Fruit fly (Drosophila melanogaster) whole organism, prepupa: ENCODE data around the gene CG10600.
A peak's percentile ranks its signal among the peaks of the same experiment; 100 is the strongest.

Experiments used
- CG10631 ChIP-seq: fragments of 200-800 bp; sonication (Bioruptor generic); optimal IDR thresholded peaks from 2 replicates; lab custom pipeline; 2016; ENCODE audit warnings: missing biosample characterization, missing genetic modification characterization
- CG10669 ChIP-seq: fragments of 200-800 bp; sonication (Bioruptor generic); optimal IDR thresholded peaks from 3 replicates; lab custom pipeline; 2018; ENCODE audit warnings: missing biosample characterization, mild to moderate bottlenecking, missing genetic modification characterization, moderate library complexity
- CG11294 ChIP-seq: fragments of 200-800 bp; sonication (Bioruptor generic); IDR thresholded peaks from 2 replicates; pipeline ENCODE4 v1.3.6; 2022; ENCODE audit warnings: missing biosample characterization, missing genetic modification characterization
- CG11762 ChIP-seq: fragments of 200-800 bp; sonication (Bioruptor generic); optimal IDR thresholded peaks from 3 replicates; lab custom pipeline; 2016; ENCODE audit warnings: missing biosample characterization, missing genetic modification characterization; ENCODE audit not compliant: insufficient read depth
- CG11902 ChIP-seq: fragments of 200-800 bp; sonication (Bioruptor generic); optimal IDR thresholded peaks from 3 replicates; lab custom pipeline; 2016; ENCODE audit warnings: missing biosample characterization, missing genetic modification characterization
- CG1621 ChIP-seq: fragments of 200-800 bp; sonication (Bioruptor generic); optimal IDR thresholded peaks from 3 replicates; lab custom pipeline; 2018; ENCODE audit warnings: missing biosample characterization, mild to moderate bottlenecking, missing genetic modification characterization
- CG16779 ChIP-seq: fragments of 200-800 bp; sonication (Bioruptor generic); optimal IDR thresholded peaks from 3 replicates; lab custom pipeline; 2017; ENCODE audit warnings: missing biosample characterization, mild to moderate bottlenecking, missing genetic modification characterization
- CG3032 ChIP-seq: fragments of 200-800 bp; optimal IDR thresholded peaks from 2 replicates; lab custom pipeline; 2019; ENCODE audit warnings: missing biosample characterization, mild to moderate bottlenecking, missing genetic modification characterization, moderate library complexity
- CG31627 ChIP-seq: fragments of 200-800 bp; sonication (Bioruptor generic); optimal IDR thresholded peaks from 3 replicates; lab custom pipeline; 2016; ENCODE audit warnings: missing biosample characterization, missing genetic modification characterization
- CG32006 ChIP-seq: fragments of 200-800 bp; sonication (Bioruptor generic); optimal IDR thresholded peaks from 3 replicates; lab custom pipeline; 2017; ENCODE audit warnings: missing biosample characterization, mild to moderate bottlenecking, missing genetic modification characterization
- CG34406 ChIP-seq: fragments of 200-800 bp; sonication (Bioruptor generic); optimal IDR thresholded peaks from 3 replicates; lab custom pipeline; 2016; ENCODE audit warnings: missing biosample characterization, missing genetic modification characterization
- CG3919 ChIP-seq: fragments of 200-800 bp; sonication (Bioruptor generic); optimal IDR thresholded peaks from 3 replicates; lab custom pipeline; 2016; ENCODE audit warnings: missing biosample characterization, missing genetic modification characterization
- CG4318 ChIP-seq: fragments of 200-800 bp; sonication (Bioruptor generic); optimal IDR thresholded peaks from 3 replicates; lab custom pipeline; 2017; ENCODE audit warnings: missing biosample characterization, mild to moderate bottlenecking, missing genetic modification characterization
- CG6163 ChIP-seq: fragments of 200-800 bp; sonication (Bioruptor generic); IDR thresholded peaks from 3 replicates; pipeline ENCODE4 v1.3.6; 2022; ENCODE audit warnings: missing biosample characterization, missing genetic modification characterization
- CG6792 ChIP-seq: fragments of 200-800 bp; sonication (Bioruptor generic); optimal IDR thresholded peaks from 3 replicates; lab custom pipeline; 2016; ENCODE audit warnings: missing biosample characterization, missing genetic modification characterization
- CG6854 ChIP-seq: fragments of 200-800 bp; sonication (Bioruptor generic); optimal IDR thresholded peaks from 2 replicates; lab custom pipeline; 2017; ENCODE audit warnings: missing biosample characterization, mild to moderate bottlenecking, missing genetic modification characterization
- CG7368 ChIP-seq: fragments of 200-800 bp; sonication (Bioruptor generic); optimal IDR thresholded peaks from 3 replicates; lab custom pipeline; 2016; ENCODE audit warnings: missing biosample characterization, missing genetic modification characterization
- CG8119 ChIP-seq: fragments of 200-800 bp; sonication (Bioruptor generic); IDR thresholded peaks from 3 replicates; pipeline ENCODE4 v1.3.6; 2022; ENCODE audit warnings: missing biosample characterization, missing genetic modification characterization
- CG8319 ChIP-seq: fragments of 200-800 bp; sonication (Bioruptor generic); optimal IDR thresholded peaks from 3 replicates; lab custom pipeline; 2016; ENCODE audit warnings: missing biosample characterization, missing genetic modification characterization
- CG8632 ChIP-seq: fragments of 200-800 bp; sonication (Bioruptor generic); optimal IDR thresholded peaks from 3 replicates; lab custom pipeline; 2016; ENCODE audit warnings: missing biosample characterization, missing genetic modification characterization
- CG9139 ChIP-seq: fragments of 200-800 bp; sonication (Bioruptor generic); optimal IDR thresholded peaks from 3 replicates; lab custom pipeline; 2017; ENCODE audit warnings: missing biosample characterization, mild to moderate bottlenecking, missing genetic modification characterization
- Eip75B ChIP-seq: fragments of 200-800 bp; sonication (Bioruptor generic); optimal IDR thresholded peaks from 3 replicates; lab custom pipeline; 2016; ENCODE audit warnings: missing biosample characterization, missing genetic modification characterization
- Eip78C ChIP-seq: fragments of 200-800 bp; sonication (Bioruptor generic); peaks from one replicate; lab custom pipeline; 2016; ENCODE audit warnings: missing biosample characterization, missing genetic modification characterization
- Eip93F ChIP-seq: fragments of 200-800 bp; sonication (Bioruptor generic); optimal IDR thresholded peaks from 2 replicates; lab custom pipeline; 2016; ENCODE audit warnings: missing biosample characterization, mild to moderate bottlenecking, missing genetic modification characterization
- Ets21C ChIP-seq: fragments of 200-800 bp; sonication (Bioruptor generic); optimal IDR thresholded peaks from 3 replicates; lab custom pipeline; 2016; ENCODE audit warnings: missing biosample characterization, missing genetic modification characterization
- Ets96B ChIP-seq: fragments of 200-800 bp; optimal IDR thresholded peaks from 2 replicates; lab custom pipeline; 2019; ENCODE audit warnings: missing biosample characterization, mild to moderate bottlenecking, missing genetic modification characterization, moderate library complexity
- Gug ChIP-seq: fragments of 200-800 bp; sonication (Bioruptor generic); IDR thresholded peaks from 2 replicates; pipeline ENCODE4 v1.3.6; 2022; ENCODE audit warnings: missing biosample characterization, missing genetic modification characterization
- Hr38 ChIP-seq: sonication (Bioruptor generic); optimal IDR thresholded peaks from 2 replicates; lab custom pipeline; 2016; ENCODE audit warnings: missing biosample characterization, missing genetic modification characterization
- Hr39 ChIP-seq: fragments of 200-800 bp; sonication (Bioruptor generic); optimal IDR thresholded peaks from 2 replicates; lab custom pipeline; 2016; ENCODE audit warnings: missing biosample characterization, missing genetic modification characterization
- Met ChIP-seq: fragments of 200-800 bp; sonication (Bioruptor generic); optimal IDR thresholded peaks from 3 replicates; lab custom pipeline; 2016; ENCODE audit warnings: missing biosample characterization, missing genetic modification characterization
- OdsH ChIP-seq: fragments of 200-800 bp; sonication (Bioruptor generic); optimal IDR thresholded peaks from 3 replicates; lab custom pipeline; 2016; ENCODE audit warnings: missing biosample characterization, missing genetic modification characterization
- Smox ChIP-seq: fragments of 200-800 bp; sonication (Bioruptor generic); optimal IDR thresholded peaks from 3 replicates; lab custom pipeline; 2016; ENCODE audit warnings: missing biosample characterization, missing genetic modification characterization
- dac ChIP-seq: fragments of 200-800 bp; sonication (Bioruptor generic); optimal IDR thresholded peaks from 2 replicates; lab custom pipeline; 2017; ENCODE audit warnings: missing biosample characterization, mild to moderate bottlenecking, missing genetic modification characterization
- dsx ChIP-seq: fragments of 200-800 bp; optimal IDR thresholded peaks from 3 replicates; lab custom pipeline; 2019; ENCODE audit warnings: missing biosample characterization, mild to moderate bottlenecking, missing genetic modification characterization, moderate library complexity; ENCODE audit not compliant: poor library complexity, severe bottlenecking
- eg ChIP-seq: fragments of 200-800 bp; sonication (Bioruptor generic); IDR thresholded peaks from 3 replicates; pipeline ENCODE4 v1.3.6; 2022; ENCODE audit warnings: missing biosample characterization, missing genetic modification characterization
- esn ChIP-seq: fragments of 200-800 bp; sonication (Bioruptor generic); optimal IDR thresholded peaks from 2 replicates; lab custom pipeline; 2016; ENCODE audit warnings: missing biosample characterization, mild to moderate bottlenecking, missing genetic modification characterization, moderate library complexity
- lz ChIP-seq: fragments of 200-800 bp; sonication (Bioruptor generic); optimal IDR thresholded peaks from 3 replicates; lab custom pipeline; 2016; ENCODE audit warnings: missing biosample characterization, missing genetic modification characterization
- pdm3 ChIP-seq: fragments of 200-800 bp; sonication (Bioruptor generic); optimal IDR thresholded peaks from 3 replicates; lab custom pipeline; 2016; ENCODE audit warnings: missing biosample characterization, missing genetic modification characterization
- salr ChIP-seq, 2 experiments: fragments of 200-800 bp; sonication (Bioruptor generic); optimal IDR thresholded peaks; 3 replicates each; lab custom pipeline; 2016 to 2018; ENCODE audit warnings: missing biosample characterization in 2 of 2, missing genetic modification characterization in 2 of 2, mild to moderate bottlenecking in 1 of 2
- spab ChIP-seq: fragments of 200-800 bp; sonication (Bioruptor generic); optimal IDR thresholded peaks from 2 replicates; lab custom pipeline; 2017; ENCODE audit warnings: missing biosample characterization, mild to moderate bottlenecking, missing genetic modification characterization, missing genetic modification reagents
- ss ChIP-seq, 2 experiments: fragments of 200-800 bp; sonication (Bioruptor generic); optimal IDR thresholded peaks; 2 replicates in 1 of 2; 3 replicates in 1 of 2; lab custom pipeline; 2017 to 2018; ENCODE audit warnings: mild to moderate bottlenecking in 2 of 2, missing biosample characterization in 2 of 2, missing genetic modification characterization in 2 of 2, moderate library complexity in 1 of 2
- svp ChIP-seq: fragments of 200-800 bp; sonication (Bioruptor generic); peaks from one replicate; lab custom pipeline; 2016; ENCODE audit warnings: missing biosample characterization, missing genetic modification characterization
- topi ChIP-seq: fragments of 200-800 bp; sonication (Bioruptor generic); optimal IDR thresholded peaks from 3 replicates; lab custom pipeline; 2016; ENCODE audit warnings: missing biosample characterization, missing genetic modification characterization
- vri ChIP-seq: fragments of 200-800 bp; sonication (Bioruptor generic); optimal IDR thresholded peaks from 3 replicates; lab custom pipeline; 2016; ENCODE audit warnings: missing biosample characterization, mild to moderate bottlenecking, missing genetic modification characterization

Gene CG10600

dm6 chr2L:18844917-18845509 lies 5.5 kb upstream of the CG10600 start, which contains the start of gene CG17321:
TSS of gene CG17321 (plus strand) at chr2L:18845184.
- TF ChIP-seq svp (GFP tag; lab: Kevin White, UChicago) (peak; percentile 79), topi (GFP tag; lab: Kevin White, UChicago) (no peak), Eip75B (GFP tag; lab: Kevin White, UChicago) (no peak), dsx (no peak), Hr38 (GFP tag; lab: Kevin White, UChicago) (no peak), CG4318 (no peak), Eip93F (GFP tag; lab: Kevin White, UChicago) (no peak), eg (GFP tag; lab: Robert Waterston, UW) (no peak), CG7368 (GFP tag; lab: Kevin White, UChicago) (peak; percentile 23), Eip78C (GFP tag; lab: Kevin White, UChicago) (peak; percentile 33), CG16779 (tag; lab: Kevin White, UChicago) (no peak), CG11294 (GFP tag; lab: Robert Waterston, UW) (no peak), CG3919 (GFP tag; lab: Kevin White, UChicago) (no peak), CG10631 (GFP tag; lab: Kevin White, UChicago) (no peak), CG6854 (GFP tag; lab: Kevin White, UChicago) (no peak), CG34406 (GFP tag; lab: Kevin White, UChicago) (no peak), ss (GFP tag; optimal IDR thresholded peaks at IDR 0.05; lab: Kevin White, UChicago) (peak in 1 of 2 experiments; percentile 13), CG6163 (GFP tag; lab: Robert Waterston, UW) (peak; percentile 15; the same call in 1 of the 3 replicates)

- TF ChIP-seq Smox (GFP tag; lab: Kevin White, UChicago) (no peak), Hr38 (GFP tag; lab: Kevin White, UChicago) (no peak), Eip78C (GFP tag; lab: Kevin White, UChicago) (no peak), CG8319 (GFP tag; lab: Kevin White, UChicago) (no peak), CG3032 (tag; lab: Kevin White, UChicago) (no peak), CG32006 (GFP tag; lab: Kevin White, UChicago) (no peak), CG11902 (GFP tag; lab: Kevin White, UChicago) (no peak), OdsH (GFP tag; lab: Kevin White, UChicago) (no peak), CG11762 (GFP tag; lab: Kevin White, UChicago) (no peak), CG6792 (no peak), Met (GFP tag; lab: Kevin White, UChicago) (no peak), CG10669 (GFP tag; lab: Kevin White, UChicago) (no peak), svp (GFP tag; lab: Kevin White, UChicago) (no peak), Gug (GFP tag; lab: Robert Waterston, UW) (no peak), CG8632 (GFP tag; lab: Kevin White, UChicago) (no peak), spab (GFP tag; lab: Kevin White, UChicago) (no peak)
Measured at dm6 chr2L:18844479-18844878, 5.0 kb upstream of the CG10600 start, which contains the start of gene CG33120. TSS of gene CG33120 (minus strand) at chr2L:18844579.

- TF ChIP-seq Hr39 (peak; percentile 52), CG1621 (tag; lab: Kevin White, UChicago) (no peak), topi (GFP tag; lab: Kevin White, UChicago) (no peak), CG8119 (GFP tag; lab: Robert Waterston, UW) (no peak), Hr38 (GFP tag; lab: Kevin White, UChicago) (no peak), salr (GFP tag; optimal IDR thresholded peaks at IDR 0.05; lab: Kevin White, UChicago) (no peak), Eip78C (GFP tag; lab: Kevin White, UChicago) (no peak), CG9139 (no peak), pdm3 (GFP tag; lab: Kevin White, UChicago) (no peak), CG8319 (GFP tag; lab: Kevin White, UChicago) (no peak), Ets96B (tag; lab: Kevin White, UChicago) (no peak), vri (peak; percentile 64), Met (GFP tag; lab: Kevin White, UChicago) (peak; percentile 41), OdsH (GFP tag; lab: Kevin White, UChicago) (no peak), CG11294 (GFP tag; lab: Robert Waterston, UW) (no peak), CG16779 (tag; lab: Kevin White, UChicago) (no peak), esn (GFP tag; lab: Kevin White, UChicago) (peak; percentile 62), Eip93F (GFP tag; lab: Kevin White, UChicago) (no peak), CG11902 (GFP tag; lab: Kevin White, UChicago) (no peak), spab (GFP tag; lab: Kevin White, UChicago) (no peak), lz (peak; percentile 48), Smox (GFP tag; lab: Kevin White, UChicago) (no peak), CG10631 (GFP tag; lab: Kevin White, UChicago) (no peak), CG6854 (GFP tag; lab: Kevin White, UChicago) (no peak), CG31627 (peak; percentile 38), dac (GFP tag; lab: Kevin White, UChicago) (no peak), Ets21C (no peak), CG6792 (no peak), eg (GFP tag; lab: Robert Waterston, UW) (no peak), CG11762 (GFP tag; lab: Kevin White, UChicago) (no peak)
Measured at dm6 chr2L:18843560-18843959, 4.1 kb upstream of the CG10600 start.
